Worm (Caenorhabditis elegans): Measurements from ENCODE around the gene srlf-33.

srlf-33 gene

ce11 chrIV:11928388-11928787, 3.1 kb upstream of the srlf-33 start (continued):
- TF ChIP-seq D2030.7 (GFP tag; IDR thresholded peaks at IDR 0.05): peak; percentile 62; the same call in 1 of the 2 replicates
- TF ChIP-seq cebp-1 (GFP tag; IDR thresholded peaks at IDR 0.05): no peak
- TF ChIP-seq cebp-1 (tag; optimal IDR thresholded peaks at IDR 0.05): no peak
- no peak for TF ChIP-seq bed-1 (GFP tag; IDR thresholded peaks at IDR 0.05)
- no peak for TF ChIP-seq Y53F4B.3 (GFP tag; IDR thresholded peaks at IDR 0.05)
- no peak for TF ChIP-seq lin-35 (GFP tag; optimal IDR thresholded peaks at IDR 0.05)
- peak; percentile 59 for TF ChIP-seq ZK185.1 (tag; optimal IDR thresholded peaks at IDR 0.05; ENCODE audit: poor library complexity, severe bottlenecking)
- TF ChIP-seq B0336.3 (GFP tag; IDR thresholded peaks at IDR 0.05): no peak
- peak; percentile 48; the same call in 1 of the 2 replicates for TF ChIP-seq nfyb-1 (GFP tag; IDR thresholded peaks at IDR 0.05)
- TF ChIP-seq nhr-80 (tag; optimal IDR thresholded peaks at IDR 0.05): peak; percentile 26
- TF ChIP-seq lin-26 (GFP tag; IDR thresholded peaks at IDR 0.05): peak; percentile 51; the same call in 1 of the 2 replicates
- TF ChIP-seq athp-1 (tag; optimal IDR thresholded peaks at IDR 0.05): peak; percentile 16
- no peak for TF ChIP-seq ceh-40 (GFP tag; IDR thresholded peaks at IDR 0.05)
- no peak for TF ChIP-seq F55B11.4 (tag; optimal IDR thresholded peaks at IDR 0.05; ENCODE audit: borderline replicate concordance, insufficient read depth)
- 0 out of 2 replicates have a peak, but pooled peaks have one; percentile 56 for TF ChIP-seq madf-3 (GFP tag; IDR thresholded peaks at IDR 0.05)
- no peak for TF ChIP-seq lag-1 (GFP tag; IDR thresholded peaks at IDR 0.05)
- no peak for TF ChIP-seq hlh-12 (tag; optimal IDR thresholded peaks at IDR 0.05)
- TF ChIP-seq rpc-1 (optimal IDR thresholded peaks at IDR 0.05): peak; percentile 64
- peak; percentile 78 for TF ChIP-seq rpc-1 (tag; optimal IDR thresholded peaks at IDR 0.05)
- TF ChIP-seq sdz-38 (tag; optimal IDR thresholded peaks at IDR 0.05): no peak
- TF ChIP-seq cebp-2 (GFP tag; IDR thresholded peaks at IDR 0.05): no peak
- TF ChIP-seq mes-4 (tag; optimal IDR thresholded peaks at IDR 0.05): peak; percentile 8
- TF ChIP-seq attf-6 (GFP tag; IDR thresholded peaks at IDR 0.05): peak; percentile 65; the same call in 1 of the 2 replicates
- peak; percentile 52 for TF ChIP-seq nhr-90 (tag; optimal IDR thresholded peaks at IDR 0.05)
- TF ChIP-seq egl-18 (GFP tag; IDR thresholded peaks at IDR 0.05): no peak
- TF ChIP-seq tbp1 (GFP tag; optimal IDR thresholded peaks at IDR 0.05): peak; percentile 97
- peak; percentile 38 for TF ChIP-seq attf-5 (GFP tag; optimal IDR thresholded peaks at IDR 0.05)
- TF ChIP-seq F33H1.4 (GFP tag; IDR thresholded peaks at IDR 0.05): 0 out of 2 replicates have a peak, but pooled peaks have one; percentile 36
- TF ChIP-seq F57C9.4 (tag; optimal IDR thresholded peaks at IDR 0.05): no peak
- TF ChIP-seq ztf-26 (tag; optimal IDR thresholded peaks at IDR 0.05): peak; percentile 18
- TF ChIP-seq nhr-27 (tag; optimal IDR thresholded peaks at IDR 0.05): no peak
- TF ChIP-seq tbx-9 (tag; optimal IDR thresholded peaks at IDR 0.05; ENCODE audit: borderline replicate concordance): no peak
- no peak for TF ChIP-seq egl-44 (GFP tag; IDR thresholded peaks at IDR 0.05)
- no peak for TF ChIP-seq mxl-1 (tag; optimal IDR thresholded peaks at IDR 0.05)
- no peak for TF ChIP-seq dpff-1 (tag; optimal IDR thresholded peaks at IDR 0.05)
- no peak for TF ChIP-seq ztf-22 (GFP tag; optimal IDR thresholded peaks at IDR 0.05)
- TF ChIP-seq C17E4.6 (GFP tag; IDR thresholded peaks at IDR 0.05): no peak
- TF ChIP-seq hmg-20 (GFP tag; IDR thresholded peaks at IDR 0.05): no peak
- TF ChIP-seq xnd-1 (tag; optimal IDR thresholded peaks at IDR 0.05): no peak
- TF ChIP-seq snpc-3.4 (tag; optimal IDR thresholded peaks at IDR 0.05): no peak
- TF ChIP-seq Y67H2A.10 (GFP tag; conservative IDR thresholded peaks at IDR 0.05): no peak
- peak; percentile 78 for TF ChIP-seq pbrm-1 (GFP tag; IDR thresholded peaks at IDR 0.05)
- peak; percentile 40 to 52 for TF ChIP-seq rec-8 (tag; optimal IDR thresholded peaks at IDR 0.05)
- peak; percentile 28 for TF ChIP-seq snpc-4 (GFP tag; optimal IDR thresholded peaks at IDR 0.05)
- peak in 3 of 4 experiments; percentile 29 to 75 (median 58) for TF ChIP-seq snpc-4 (tag; optimal IDR thresholded peaks at IDR 0.05)
- TF ChIP-seq him-1 (tag; optimal IDR thresholded peaks at IDR 0.05): peak; percentile 90
